Worm (Caenorhabditis elegans): ENCODE results near the gene F54H12.5.

The F54H12.5 gene

ce11 chrIII:8001557-8001956, 29.6 kb upstream of the F54H12.5 start:
- no peak for TF ChIP-seq alr-1 (tag; optimal IDR thresholded peaks at IDR 0.05; ENCODE audit: borderline replicate concordance)
- TF ChIP-seq dsc-1 (tag; optimal IDR thresholded peaks at IDR 0.05): peak; percentile 97
- TF ChIP-seq nhr-90 (tag; optimal IDR thresholded peaks at IDR 0.05; ENCODE audit: poor library complexity): no peak
- TF ChIP-seq nhr-76 (tag; optimal IDR thresholded peaks at IDR 0.05): no peak

- TF ChIP-seq mab-9 (GFP tag; IDR thresholded peaks at IDR 0.05) (no peak), mef-2 (tag; optimal IDR thresholded peaks at IDR 0.05) (no peak), skn-1 (tag; optimal IDR thresholded peaks at IDR 0.05) (no peak), nhr-12 (tag; optimal IDR thresholded peaks at IDR 0.05) (no peak), lir-3 (tag; optimal IDR thresholded peaks at IDR 0.05; ENCODE audit: poor library complexity) (no peak), pqm-1 (tag; optimal IDR thresholded peaks at IDR 0.05) (no peak), efl-3 (GFP tag; optimal IDR thresholded peaks at IDR 0.05) (no peak), snu-23 (GFP tag; optimal IDR thresholded peaks at IDR 0.05) (no peak), F16B12.6 (tag; optimal IDR thresholded peaks at IDR 0.05) (no peak), grh-1 (GFP tag; IDR thresholded peaks at IDR 0.05) (no peak), ets-5 (GFP tag; IDR thresholded peaks at IDR 0.05) (no peak), unc-130 (tag; optimal IDR thresholded peaks at IDR 0.05) (no peak), pax-3 (tag; optimal IDR thresholded peaks at IDR 0.05) (no peak)
Measured at ce11 chrIII:7997447-7998046, 25.6 kb upstream of the F54H12.5 start.

ce11 chrIII:7996353-7996752, 24.4 kb upstream of the F54H12.5 start, which contains the start of gene npr-17:
TSS of gene npr-17 (minus strand) at chrIII:7996453.
- no peak for TF ChIP-seq lin-13 (GFP tag; optimal IDR thresholded peaks at IDR 0.05)
- TF ChIP-seq fkh-4 (tag; optimal IDR thresholded peaks at IDR 0.05; ENCODE audit: borderline replicate concordance): no peak
- TF ChIP-seq ztf-11 (tag; optimal IDR thresholded peaks at IDR 0.05): no peak
- TF ChIP-seq dsc-1 (tag; optimal IDR thresholded peaks at IDR 0.05): peak; percentile 43

- TF ChIP-seq nhr-11 (tag; optimal IDR thresholded peaks at IDR 0.05) (no peak), pax-3 (tag; optimal IDR thresholded peaks at IDR 0.05) (no peak), elt-2 (tag; optimal IDR thresholded peaks at IDR 0.05) (no peak), ztf-4 (tag; optimal IDR thresholded peaks at IDR 0.05) (no peak), nhr-47 (tag; optimal IDR thresholded peaks at IDR 0.05) (no peak), hpl-2 (GFP tag; optimal IDR thresholded peaks at IDR 0.05) (no peak), ets-5 (GFP tag; IDR thresholded peaks at IDR 0.05) (no peak), nhr-20 (tag; optimal IDR thresholded peaks at IDR 0.05) (no peak), ztf-11 (tag; optimal IDR thresholded peaks at IDR 0.05) (no peak), Y116A8C.19 (tag; optimal IDR thresholded peaks at IDR 0.05; ENCODE audit: borderline replicate concordance) (no peak), lin-39 (tag; optimal IDR thresholded peaks at IDR 0.05) (no peak), nhr-71 (tag; optimal IDR thresholded peaks at IDR 0.05) (no peak), lin-15B (tag; optimal IDR thresholded peaks at IDR 0.05) (no peak), hlh-4 (tag; optimal IDR thresholded peaks at IDR 0.05) (no peak), unc-98 (GFP tag; IDR thresholded peaks at IDR 0.05) (no peak), egl-27 (tag; optimal IDR thresholded peaks at IDR 0.05) (no peak), ceh-90 (tag; optimal IDR thresholded peaks at IDR 0.05) (no peak), ceh-8 (GFP tag; optimal IDR thresholded peaks at IDR 0.05) (no peak)
Measured at ce11 chrIII:7986585-7987171, 14.7 kb upstream of the F54H12.5 start, which contains the start of gene hrpk-2. TSS of gene hrpk-2 (plus strand) at chrIII:7987121.
